Fruit fly (Drosophila melanogaster) whole organism, embryonic: ENCODE measurements around the gene enc.

Source experiments
- ATbp ChIP-seq: fragments of 200-800 bp; sonication (Bioruptor generic); optimal IDR thresholded peaks from 2 replicates; lab custom pipeline; 2017; ENCODE audit warnings: missing biosample characterization, mild to moderate bottlenecking, missing genetic modification characterization, missing genetic modification reagents
- Abd-B ChIP-seq: fragments of 200-800 bp; sonication (Bioruptor generic); optimal IDR thresholded peaks from 2 replicates; lab custom pipeline; 2018; ENCODE audit warnings: missing biosample characterization, mild to moderate bottlenecking, missing genetic modification characterization, moderate library complexity
- CG10147 ChIP-seq: fragments of 200-800 bp; sonication (Bioruptor generic); optimal IDR thresholded peaks from 2 replicates; lab custom pipeline; 2019; ENCODE audit warnings: missing biosample characterization, mild to moderate bottlenecking, missing genetic modification characterization, moderate library complexity
- CG10366 ChIP-seq: fragments of 200-800 bp; sonication (Bioruptor generic); IDR thresholded peaks from 2 replicates; pipeline ENCODE4 v1.3.6; 2022; ENCODE audit warnings: missing biosample characterization, missing genetic modification characterization
- CG11695 ChIP-seq: fragments of 200-800 bp; sonication (Bioruptor generic); IDR thresholded peaks from 3 replicates; pipeline ENCODE4 v1.3.6; 2022; ENCODE audit warnings: missing biosample characterization, missing genetic modification characterization
- CG12155 ChIP-seq: fragments of 200-800 bp; sonication (Bioruptor generic); optimal IDR thresholded peaks from 3 replicates; lab custom pipeline; 2016; ENCODE audit warnings: missing biosample characterization, missing genetic modification characterization
- CG12236 ChIP-seq: fragments of 200-800 bp; sonication (Bioruptor generic); optimal IDR thresholded peaks from 2 replicates; lab custom pipeline; 2016; ENCODE audit warnings: missing biosample characterization, missing genetic modification characterization
- CG12299 ChIP-seq: fragments of 200-800 bp; sonication (Bioruptor generic); optimal IDR thresholded peaks from 2 replicates; lab custom pipeline; 2018; ENCODE audit warnings: missing biosample characterization, mild to moderate bottlenecking, missing genetic modification characterization
- CG12942 ChIP-seq: fragments of 200-800 bp; sonication (Bioruptor generic); optimal IDR thresholded peaks from 3 replicates; lab custom pipeline; 2016; ENCODE audit warnings: missing biosample characterization, missing genetic modification characterization
- CG14965 ChIP-seq: fragments of 200-800 bp; sonication (Bioruptor generic); optimal IDR thresholded peaks from 2 replicates; lab custom pipeline; 2016; ENCODE audit warnings: missing biosample characterization, missing genetic modification characterization, borderline replicate concordance
- CG17186 ChIP-seq: fragments of 200-800 bp; sonication (Bioruptor generic); optimal IDR thresholded peaks from 3 replicates; lab custom pipeline; 2017; ENCODE audit warnings: missing biosample characterization, missing genetic modification reagents, missing genetic modification characterization
- CG17802 ChIP-seq: fragments of 200-800 bp; sonication (Bioruptor generic); optimal IDR thresholded peaks from 2 replicates; lab custom pipeline; 2018; ENCODE audit warnings: missing biosample characterization, mild to moderate bottlenecking, missing genetic modification characterization, moderate library complexity
- CG2678 ChIP-seq: fragments of 200-800 bp; sonication (Bioruptor generic); optimal IDR thresholded peaks from 3 replicates; lab custom pipeline; 2019; ENCODE audit warnings: missing biosample characterization, mild to moderate bottlenecking, missing genetic modification characterization, moderate library complexity
- CG30431 ChIP-seq: fragments of 200-800 bp; sonication (Bioruptor generic); optimal IDR thresholded peaks from 2 replicates; lab custom pipeline; 2017; ENCODE audit warnings: missing biosample characterization, missing genetic modification characterization
- CG3726 ChIP-seq: fragments of 200-800 bp; sonication (Bioruptor generic); IDR thresholded peaks from 3 replicates; pipeline ENCODE4, ENCODE4 v1.3.6; 2022; ENCODE audit warnings: missing biosample characterization, missing genetic modification characterization
- CG4328 ChIP-seq: fragments of 200-800 bp; sonication (Bioruptor generic); optimal IDR thresholded peaks from 3 replicates; lab custom pipeline; 2017; ENCODE audit warnings: missing biosample characterization, missing genetic modification reagents, missing genetic modification characterization
- CG6791 ChIP-seq: fragments of 200-800 bp; sonication (Bioruptor generic); IDR thresholded peaks from 3 replicates; pipeline ENCODE4 v1.3.6; 2022; ENCODE audit warnings: missing biosample characterization, missing genetic modification characterization; ENCODE audit not compliant: partially characterized antibody
- CG7928 ChIP-seq: fragments of 200-800 bp; sonication (Bioruptor generic); optimal IDR thresholded peaks from 2 replicates; lab custom pipeline; 2017; ENCODE audit warnings: missing biosample characterization, mild to moderate bottlenecking, missing genetic modification characterization
- CG9817 ChIP-seq: fragments of 200-800 bp; sonication (Bioruptor generic); optimal IDR thresholded peaks from 2 replicates; lab custom pipeline; 2018; ENCODE audit warnings: missing biosample characterization, mild to moderate bottlenecking, missing genetic modification characterization, moderate library complexity
- CG9876 ChIP-seq: fragments of 200-800 bp; sonication (Bioruptor generic); optimal IDR thresholded peaks from 2 replicates; lab custom pipeline; 2016; ENCODE audit warnings: missing biosample characterization, missing genetic modification characterization
- CrebB ChIP-seq: fragments of 200-800 bp; sonication (Bioruptor generic); optimal IDR thresholded peaks from 3 replicates; lab custom pipeline; 2018; ENCODE audit warnings: missing biosample characterization, mild to moderate bottlenecking, missing genetic modification characterization
- Doc2 ChIP-seq: fragments of 200-800 bp; sonication (Bioruptor generic); IDR thresholded peaks from 2 replicates; pipeline ENCODE4 v1.3.6; 2022; ENCODE audit warnings: missing biosample characterization, missing genetic modification characterization
- Drgx ChIP-seq: fragments of 200-800 bp; sonication (Bioruptor generic); IDR thresholded peaks from 2 replicates; pipeline ENCODE4 v1.3.6; 2022; ENCODE audit warnings: missing biosample characterization, missing genetic modification characterization
- Hmr ChIP-seq: fragments of 200-800 bp; sonication (Bioruptor generic); optimal IDR thresholded peaks from 3 replicates; lab custom pipeline; 2017; ENCODE audit warnings: mild to moderate bottlenecking, missing biosample characterization, missing genetic modification reagents, missing genetic modification characterization
- Hr3 ChIP-seq: fragments of 200-800 bp; sonication (Bioruptor generic); optimal IDR thresholded peaks from 3 replicates; lab custom pipeline; 2016; ENCODE audit warnings: missing biosample characterization, missing genetic modification characterization
- Mes4 ChIP-seq: fragments of 200-800 bp; sonication (Bioruptor generic); optimal IDR thresholded peaks from 2 replicates; lab custom pipeline; 2016; ENCODE audit warnings: missing biosample characterization, missing genetic modification characterization
- PHDP ChIP-seq: fragments of 200-800 bp; sonication (Bioruptor generic); optimal IDR thresholded peaks from 3 replicates; lab custom pipeline; 2018; ENCODE audit warnings: missing biosample characterization, mild to moderate bottlenecking, missing genetic modification characterization, moderate library complexity
- Pdp1 ChIP-seq, 2 experiments: fragments of 200-800 bp; sonication (Bioruptor generic); optimal IDR thresholded peaks; 3 replicates each; lab custom pipeline; 2016; ENCODE audit warnings: missing biosample characterization in 2 of 2, missing genetic modification characterization in 2 of 2, mild to moderate bottlenecking in 1 of 2, moderate library complexity in 1 of 2
- Ravus ChIP-seq: fragments of 200-800 bp; sonication (Bioruptor generic); IDR thresholded peaks from 2 replicates; pipeline ENCODE4 v1.3.6; 2022; ENCODE audit warnings: missing biosample characterization, missing genetic modification characterization
- Rfx ChIP-seq: fragments of 200-800 bp; sonication (Bioruptor generic); IDR thresholded peaks from 2 replicates; pipeline ENCODE4 v1.3.6; 2022; ENCODE audit warnings: missing biosample characterization, missing genetic modification characterization
- chinmo ChIP-seq: fragments of 200-800 bp; sonication (Bioruptor generic); IDR thresholded peaks from 4 replicates; pipeline ENCODE4 v1.3.6; 2022; ENCODE audit warnings: missing biosample characterization, missing genetic modification characterization; ENCODE audit not compliant: partially characterized antibody
- da ChIP-seq: fragments of 200-800 bp; sonication (Bioruptor generic); optimal IDR thresholded peaks from 2 replicates; lab custom pipeline; 2016; ENCODE audit warnings: missing biosample characterization, missing genetic modification characterization
- danr ChIP-seq: fragments of 200-800 bp; sonication (Bioruptor generic); IDR thresholded peaks from 2 replicates; pipeline ENCODE4 v1.3.6; 2022; ENCODE audit warnings: missing biosample characterization, missing genetic modification characterization
- dysf ChIP-seq: fragments of 200-800 bp; sonication (Bioruptor generic); IDR thresholded peaks from 3 replicates; pipeline ENCODE4 v1.3.6; 2022; ENCODE audit warnings: missing biosample characterization, missing genetic modification characterization
- ewg ChIP-seq: fragments of 200-800 bp; sonication (Bioruptor generic); optimal IDR thresholded peaks from 3 replicates; lab custom pipeline; 2017; ENCODE audit warnings: mild to moderate bottlenecking, missing biosample characterization, missing genetic modification reagents, missing genetic modification characterization
- fd96Cb ChIP-seq: fragments of 200-800 bp; sonication (Bioruptor generic); optimal IDR thresholded peaks from 2 replicates; lab custom pipeline; 2018; ENCODE audit warnings: missing biosample characterization, mild to moderate bottlenecking, missing genetic modification characterization, moderate library complexity
- gcm2 ChIP-seq: fragments of 200-800 bp; sonication (Bioruptor generic); optimal IDR thresholded peaks from 2 replicates; lab custom pipeline; 2016; ENCODE audit warnings: missing biosample characterization, missing genetic modification characterization
- gfzf ChIP-seq: fragments of 200-800 bp; sonication (Bioruptor generic); optimal IDR thresholded peaks from 2 replicates; lab custom pipeline; 2016; ENCODE audit warnings: missing biosample characterization, mild to moderate bottlenecking, missing genetic modification characterization, moderate library complexity
- grau ChIP-seq: fragments of 200-800 bp; optimal IDR thresholded peaks from 3 replicates; lab custom pipeline; 2019; ENCODE audit warnings: missing biosample characterization, mild to moderate bottlenecking, missing genetic modification characterization, moderate library complexity
- onecut ChIP-seq: fragments of 200-800 bp; sonication (Bioruptor generic); IDR thresholded peaks from 2 replicates; pipeline ENCODE4 v1.3.6; 2022; ENCODE audit warnings: missing biosample characterization, missing genetic modification characterization
- phol ChIP-seq: fragments of 200-800 bp; sonication (Bioruptor generic); optimal IDR thresholded peaks from 3 replicates; lab custom pipeline; 2018; ENCODE audit warnings: missing biosample characterization, mild to moderate bottlenecking, missing genetic modification characterization, moderate library complexity
- prd ChIP-seq, 3 experiments: fragments of >200 bp in 2 of 3; fragments of 200-800 bp in 1 of 3; sonication (Bioruptor generic) in 1 of 3; optimal IDR thresholded peaks in 2 of 3; IDR thresholded peaks in 1 of 3; 2 replicates in 2 of 3; 3 replicates in 1 of 3; pipeline versions ENCODE4 v1.3.6 to Lab custom; 2017 to 2022; ENCODE audit warnings: missing biosample characterization in 1 of 3, missing genetic modification characterization in 1 of 3
- rib ChIP-seq: fragments of 200-800 bp; sonication (Bioruptor generic); IDR thresholded peaks from 2 replicates; pipeline ENCODE4 v1.3.6; 2022; ENCODE audit warnings: missing biosample characterization, missing genetic modification characterization
- row ChIP-seq: fragments of 200-800 bp; sonication (Bioruptor generic); IDR thresholded peaks from 3 replicates; pipeline ENCODE4 v1.3.6; 2022; ENCODE audit warnings: missing biosample characterization, missing genetic modification characterization
- so ChIP-seq: fragments of 200-800 bp; sonication (Bioruptor generic); IDR thresholded peaks from 3 replicates; pipeline ENCODE4 v1.3.6; 2022; ENCODE audit warnings: missing biosample characterization, missing genetic modification characterization
- tll ChIP-seq, 2 experiments: fragments of 200-800 bp in 1 of 2; fragments of >200 bp in 1 of 2; sonication (Bioruptor generic) in 1 of 2; optimal IDR thresholded peaks; 2 replicates each; lab custom pipeline; 2017 to 2019; ENCODE audit warnings: missing biosample characterization in 2 of 2, missing genetic modification characterization in 2 of 2, mild to moderate bottlenecking in 1 of 2, moderate library complexity in 1 of 2
- tup ChIP-seq: fragments of 200-800 bp; sonication (Bioruptor generic); optimal IDR thresholded peaks from 2 replicates; lab custom pipeline; 2016; ENCODE audit warnings: missing biosample characterization, mild to moderate bottlenecking, missing genetic modification characterization, moderate library complexity

The enc gene

DNA sequence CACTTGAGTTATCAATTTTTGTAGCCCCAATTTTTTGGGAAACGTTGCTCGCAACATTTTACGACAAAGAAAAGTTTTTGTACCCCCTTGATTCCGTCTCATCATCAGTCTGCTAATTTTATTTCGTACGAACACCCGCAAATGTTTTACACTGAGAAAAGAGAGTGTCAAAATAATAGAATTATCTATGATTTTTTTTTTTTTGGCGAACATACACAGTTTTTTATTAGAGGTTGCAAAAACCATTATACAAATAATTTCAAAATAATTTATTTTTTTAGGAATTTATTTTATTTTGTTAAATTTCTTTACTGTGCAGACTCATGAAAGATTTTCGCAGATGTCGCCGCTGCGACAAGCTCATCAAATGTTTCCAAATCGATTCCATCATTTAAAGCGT is 20.0 kb upstream of the enc start (continued):
- no peak for TF ChIP-seq so (GFP tag; lab: Robert Waterston, UW)
- no peak for TF ChIP-seq tup (GFP tag; lab: Kevin White, UChicago)
- TF ChIP-seq prd (optimal IDR thresholded peaks at IDR 0.05; lab: Kevin White, UChicago): no peak
- TF ChIP-seq prd (GFP tag; IDR thresholded peaks at IDR 0.05; lab: Robert Waterston, UW): 0 out of 3 replicates have a peak, but pooled peaks have one; percentile 25
- peak; percentile 7 for TF ChIP-seq Hr3

dm6 chr3L:3799766-3800165 is 18.7 kb upstream of the enc start:
- TF ChIP-seq row (peak; percentile 9; the same call in 1 of the 3 replicates), Drgx (GFP tag; lab: Robert Waterston, UW) (peak; percentile 47; the same call in 1 of the 2 replicates), PHDP (tag; lab: Kevin White, UChicago) (no peak), grau (tag; lab: Kevin White, UChicago) (peak; percentile 16)

DNA sequence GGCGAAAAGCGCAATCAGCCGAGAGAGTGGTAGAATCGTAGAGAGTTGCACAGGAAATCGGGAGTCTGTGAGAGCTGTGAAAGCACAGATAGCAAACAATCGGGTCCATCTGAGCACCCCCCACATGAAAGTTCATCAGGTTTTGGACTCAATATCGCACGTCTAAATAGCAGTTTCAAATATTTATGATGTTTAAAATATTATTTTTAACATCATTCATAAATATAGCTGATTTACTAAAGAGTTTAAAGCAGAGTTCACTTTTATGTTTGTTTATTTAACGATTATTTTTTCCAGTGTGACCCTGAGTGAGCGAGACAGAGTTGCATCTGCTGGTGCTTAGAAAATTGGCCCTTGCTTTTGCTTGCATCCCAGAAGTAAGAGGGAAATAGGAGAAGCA is 17.1 kb upstream of the enc start:
- TF ChIP-seq fd96Cb (no peak), CG30431 (GFP tag; lab: Kevin White, UChicago) (no peak), Mes4 (GFP tag; lab: Kevin White, UChicago) (no peak), da (GFP tag; lab: Kevin White, UChicago) (no peak), tll (GFP tag; optimal IDR thresholded peaks at IDR 0.05; lab: Kevin White, UChicago) (no peak), CG12299 (tag; lab: Kevin White, UChicago) (no peak), CG10366 (GFP tag; lab: Robert Waterston, UW) (no peak), dysf (GFP tag; lab: Robert Waterston, UW) (peak; percentile 42; the same call in 1 of the 3 replicates), Ravus (GFP tag; lab: Robert Waterston, UW) (no peak), CG3726 (GFP tag; lab: Robert Waterston, UW) (no peak), CG11695 (GFP tag; lab: Robert Waterston, UW) (no peak), phol (no peak), Abd-B (no peak), rib (GFP tag; lab: Robert Waterston, UW) (no peak), gfzf (GFP tag; lab: Kevin White, UChicago) (no peak), chinmo (GFP tag; lab: Robert Waterston, UW) (0 out of 4 replicates have a peak, but pooled peaks have one; percentile 26), CG10147 (GFP tag; lab: Kevin White, UChicago) (peak; percentile 7), onecut (no peak), CG9817 (tag; lab: Kevin White, UChicago) (no peak), Hmr (peak; percentile 63), CG12155 (GFP tag; lab: Kevin White, UChicago) (no peak), CG6791 (no peak), ATbp (no peak), CG12942 (GFP tag; lab: Kevin White, UChicago) (no peak), ewg (no peak), Pdp1 (GFP tag; optimal IDR thresholded peaks at IDR 0.05; lab: Kevin White, UChicago) (no peak), CG17186 (GFP tag; lab: Kevin White, UChicago) (no peak), CG2678 (tag; lab: Kevin White, UChicago) (peak; percentile 53), CG4328 (GFP tag; lab: Kevin White, UChicago) (no peak), CG9876 (GFP tag; lab: Kevin White, UChicago) (no peak), Rfx (GFP tag; lab: Robert Waterston, UW) (0 out of 2 replicates have a peak, but pooled peaks have one; percentile 13), Doc2 (GFP tag; lab: Robert Waterston, UW) (no peak), CG12236 (GFP tag; lab: Kevin White, UChicago) (no peak), danr (GFP tag; lab: Robert Waterston, UW) (no peak), CG14965 (GFP tag; lab: Kevin White, UChicago) (no peak), CG7928 (GFP tag; lab: Kevin White, UChicago) (no peak), CrebB (tag; lab: Kevin White, UChicago) (no peak), CG17802 (tag; lab: Kevin White, UChicago) (no peak), gcm2 (GFP tag; lab: Kevin White, UChicago) (no peak)
